Worm (Caenorhabditis elegans): ENCODE data around the gene fbxa-194.

Gene fbxa-194

ce11 chrV:19778608-19779007, at the start of gene fbxa-194:
Gene fbxa-194 (minus strand): TSS chrV:19778708.
- TF ChIP-seq flt-1 (GFP tag; IDR thresholded peaks at IDR 0.05) (no peak), klf-2 (GFP tag; conservative IDR thresholded peaks at IDR 0.05) (no peak), tab-1 (GFP tag; IDR thresholded peaks at IDR 0.05) (no peak), med-1 (GFP tag; optimal IDR thresholded peaks at IDR 0.05; ENCODE audit: insufficient read depth) (no peak), ztf-23 (GFP tag; IDR thresholded peaks at IDR 0.05) (no peak), ztf-29 (GFP tag; IDR thresholded peaks at IDR 0.05) (no peak)

DNA sequence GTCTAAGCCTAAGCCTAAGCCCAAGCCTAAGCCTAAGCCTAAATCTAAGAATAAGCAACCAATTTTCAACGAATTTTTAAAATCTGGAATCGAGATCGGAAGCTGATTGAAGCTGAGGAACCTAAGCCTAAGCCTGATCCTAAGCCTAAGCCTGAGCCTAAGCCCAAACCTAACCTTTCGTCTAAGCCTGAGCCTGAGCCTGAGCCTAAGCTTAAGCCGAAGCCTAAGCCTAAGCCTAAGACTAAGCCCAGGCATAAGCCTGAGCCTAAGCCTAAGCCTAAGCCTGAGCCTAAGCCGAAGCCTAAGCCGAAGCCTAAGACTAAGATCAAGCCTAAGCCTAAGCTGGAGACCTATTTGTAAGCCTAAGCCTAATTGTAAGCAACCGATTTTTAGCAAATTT, 49.0 kb upstream of the fbxa-194 start:
- TF ChIP-seq med-1 (GFP tag; optimal IDR thresholded peaks at IDR 0.05; ENCODE audit: insufficient read depth) (no peak), flt-1 (GFP tag; IDR thresholded peaks at IDR 0.05) (no peak), ztf-29 (GFP tag; IDR thresholded peaks at IDR 0.05) (no peak; the same call in 1 of the 2 replicates), T22C8.4 (GFP tag; IDR thresholded peaks at IDR 0.05) (no peak), cog-1 (tag; optimal IDR thresholded peaks at IDR 0.05) (no peak), ref-1 (GFP tag; conservative IDR thresholded peaks at IDR 0.05) (no peak), klf-2 (GFP tag; conservative IDR thresholded peaks at IDR 0.05) (no peak), tab-1 (GFP tag; IDR thresholded peaks at IDR 0.05) (no peak), ztf-23 (GFP tag; IDR thresholded peaks at IDR 0.05) (no peak)

- TF ChIP-seq tab-1 (GFP tag; IDR thresholded peaks at IDR 0.05) (no peak), ztf-23 (GFP tag; IDR thresholded peaks at IDR 0.05) (no peak), klf-2 (GFP tag; conservative IDR thresholded peaks at IDR 0.05) (no peak), ztf-29 (GFP tag; IDR thresholded peaks at IDR 0.05) (no peak), flt-1 (GFP tag; IDR thresholded peaks at IDR 0.05) (no peak), ref-1 (GFP tag; conservative IDR thresholded peaks at IDR 0.05) (no peak), cog-1 (tag; optimal IDR thresholded peaks at IDR 0.05) (no peak)
Measured at ce11 chrV:19822093-19822492, 43.6 kb upstream of the fbxa-194 start, which contains the start of gene Y116F11B.17. Gene Y116F11B.17 (minus strand): TSS chrV:19822193.

DNA sequence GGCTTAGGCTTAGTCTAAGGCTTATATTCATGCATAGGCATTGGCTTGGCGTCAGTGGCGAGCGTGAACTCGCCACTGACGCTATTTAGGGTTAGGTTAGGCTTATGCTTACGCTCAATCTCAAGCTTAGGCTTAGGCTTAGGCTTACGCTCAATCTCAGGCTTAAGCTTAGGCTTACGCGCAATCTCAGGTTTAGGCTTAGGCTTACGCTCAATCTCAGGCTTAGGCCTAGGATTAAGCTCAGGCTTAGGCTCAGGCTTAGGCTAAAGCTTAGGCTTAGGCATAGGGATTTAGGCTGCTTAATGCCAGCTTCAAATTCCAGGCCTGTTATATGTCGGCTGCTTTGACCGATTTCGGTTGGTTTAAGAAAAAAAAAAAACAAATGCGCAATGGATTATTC, 41.7 kb upstream of the fbxa-194 start:
- TF ChIP-seq klf-2 (GFP tag; conservative IDR thresholded peaks at IDR 0.05) (no peak), tab-1 (GFP tag; IDR thresholded peaks at IDR 0.05) (no peak), med-1 (GFP tag; optimal IDR thresholded peaks at IDR 0.05; ENCODE audit: insufficient read depth) (no peak), ztf-23 (GFP tag; IDR thresholded peaks at IDR 0.05) (no peak), cog-1 (tag; optimal IDR thresholded peaks at IDR 0.05) (no peak), ref-1 (GFP tag; conservative IDR thresholded peaks at IDR 0.05) (no peak), flt-1 (GFP tag; IDR thresholded peaks at IDR 0.05) (no peak), T22C8.4 (GFP tag; IDR thresholded peaks at IDR 0.05) (no peak), ztf-29 (GFP tag; IDR thresholded peaks at IDR 0.05) (no peak)

ce11 chrV:19814833-19815232, 36.3 kb upstream of the fbxa-194 start, which contains the start of gene daf-28:
Gene daf-28 (plus strand): TSS chrV:19815133.
- TF ChIP-seq med-1 (GFP tag; optimal IDR thresholded peaks at IDR 0.05; ENCODE audit: insufficient read depth): no peak
- TF ChIP-seq ztf-23 (GFP tag; IDR thresholded peaks at IDR 0.05): no peak
- TF ChIP-seq klf-2 (GFP tag; conservative IDR thresholded peaks at IDR 0.05): no peak
- no peak for TF ChIP-seq ztf-29 (GFP tag; IDR thresholded peaks at IDR 0.05)

DNA sequence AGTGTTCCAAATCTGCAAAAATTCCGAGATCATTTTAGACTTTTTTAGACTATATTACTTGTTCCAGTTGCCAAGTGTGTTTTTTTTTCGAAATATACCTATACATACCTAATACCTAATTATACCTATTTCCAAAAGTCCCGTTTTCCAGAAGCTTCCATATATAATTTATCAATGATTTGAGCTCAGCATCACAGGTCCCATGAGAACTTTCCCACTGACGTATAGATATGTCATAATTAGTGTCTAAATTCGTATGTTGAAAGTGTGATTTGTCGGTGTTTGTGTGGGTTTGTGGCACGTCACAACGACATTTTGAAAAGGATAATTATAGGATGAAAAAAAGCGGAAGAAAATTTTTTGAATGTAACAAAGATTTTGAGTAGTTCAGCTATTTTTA, 27.0 kb upstream of the fbxa-194 start:
- TF ChIP-seq flt-1 (GFP tag; IDR thresholded peaks at IDR 0.05): no peak
- no peak for TF ChIP-seq cog-1 (tag; optimal IDR thresholded peaks at IDR 0.05)
- TF ChIP-seq T22C8.4 (GFP tag; IDR thresholded peaks at IDR 0.05): no peak
- TF ChIP-seq ref-1 (GFP tag; conservative IDR thresholded peaks at IDR 0.05): no peak
- no peak for TF ChIP-seq klf-2 (GFP tag; conservative IDR thresholded peaks at IDR 0.05)

ce11 chrV:19802797-19803196, 24.3 kb upstream of the fbxa-194 start:
- TF ChIP-seq ref-1 (GFP tag; conservative IDR thresholded peaks at IDR 0.05) (no peak), med-1 (GFP tag; optimal IDR thresholded peaks at IDR 0.05; ENCODE audit: insufficient read depth) (no peak), cog-1 (tag; optimal IDR thresholded peaks at IDR 0.05) (no peak), flt-1 (GFP tag; IDR thresholded peaks at IDR 0.05) (no peak), tab-1 (GFP tag; IDR thresholded peaks at IDR 0.05) (no peak), T22C8.4 (GFP tag; IDR thresholded peaks at IDR 0.05) (no peak), klf-2 (GFP tag; conservative IDR thresholded peaks at IDR 0.05) (no peak), ztf-29 (GFP tag; IDR thresholded peaks at IDR 0.05) (no peak), ztf-23 (GFP tag; IDR thresholded peaks at IDR 0.05) (no peak)

ce11 chrV:19801033-19801432, 22.5 kb upstream of the fbxa-194 start, which contains the start of gene Y116F11B.2:
Gene Y116F11B.2 (minus strand): TSS chrV:19801133.
- TF ChIP-seq ref-1 (GFP tag; conservative IDR thresholded peaks at IDR 0.05): no peak
- TF ChIP-seq ztf-29 (GFP tag; IDR thresholded peaks at IDR 0.05): no peak
- no peak for TF ChIP-seq ztf-23 (GFP tag; IDR thresholded peaks at IDR 0.05)
- TF ChIP-seq klf-2 (GFP tag; conservative IDR thresholded peaks at IDR 0.05): no peak
- TF ChIP-seq tab-1 (GFP tag; IDR thresholded peaks at IDR 0.05): no peak
- no peak for TF ChIP-seq flt-1 (GFP tag; IDR thresholded peaks at IDR 0.05)
- no peak for TF ChIP-seq T22C8.4 (GFP tag; IDR thresholded peaks at IDR 0.05)
- no peak for TF ChIP-seq med-1 (GFP tag; optimal IDR thresholded peaks at IDR 0.05; ENCODE audit: insufficient read depth)
- TF ChIP-seq cog-1 (tag; optimal IDR thresholded peaks at IDR 0.05): no peak

DNA sequence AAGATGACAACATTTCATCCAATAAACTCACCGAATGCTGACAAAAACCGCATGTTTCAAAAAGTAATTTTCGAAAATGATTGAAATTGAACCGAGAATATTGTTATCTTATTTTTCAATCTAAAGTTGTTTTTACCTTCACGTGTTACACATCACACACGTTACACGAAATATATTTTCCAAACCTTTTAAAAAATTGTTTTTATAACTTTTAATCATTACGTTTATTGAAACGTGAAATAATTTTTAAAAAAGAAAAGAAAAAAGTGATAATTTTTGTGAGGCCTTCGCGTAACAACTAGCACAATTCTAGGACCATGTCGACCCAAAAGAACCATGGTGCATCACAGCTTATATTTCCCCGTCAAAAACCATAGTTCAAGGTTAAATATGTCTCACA, 16.4 kb upstream of the fbxa-194 start, which contains the start of gene M162.7:
Gene M162.7, minus strand, starts transcription at position 101 of the 400 bp plus-strand sequence.
- TF ChIP-seq cog-1 (tag; optimal IDR thresholded peaks at IDR 0.05) (no peak), ztf-29 (GFP tag; IDR thresholded peaks at IDR 0.05) (no peak), tab-1 (GFP tag; IDR thresholded peaks at IDR 0.05) (no peak)

DNA sequence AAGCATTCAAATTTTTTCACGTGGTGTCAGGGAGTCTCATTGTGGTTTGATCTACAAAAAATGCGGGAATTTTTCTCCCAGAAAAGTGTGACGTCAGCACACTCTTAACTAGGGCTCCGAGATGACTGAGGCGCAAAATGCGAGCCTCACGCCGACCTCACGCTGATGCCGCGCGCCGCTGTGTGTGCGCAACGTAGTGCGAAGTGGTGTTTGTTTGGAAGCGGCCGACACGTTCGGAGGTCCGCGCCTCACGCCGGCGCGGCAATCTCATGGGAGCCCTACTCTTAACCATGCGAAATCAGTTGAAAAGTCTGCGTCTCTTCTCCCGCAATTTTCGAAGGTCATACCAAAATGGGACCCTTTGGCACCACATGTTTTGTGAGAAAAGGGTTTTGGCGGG, 11.7 kb upstream of the fbxa-194 start:
- TF ChIP-seq cog-1 (tag; optimal IDR thresholded peaks at IDR 0.05) (no peak), ref-1 (GFP tag; conservative IDR thresholded peaks at IDR 0.05) (no peak), tab-1 (GFP tag; IDR thresholded peaks at IDR 0.05) (no peak), flt-1 (GFP tag; IDR thresholded peaks at IDR 0.05) (no peak)

DNA sequence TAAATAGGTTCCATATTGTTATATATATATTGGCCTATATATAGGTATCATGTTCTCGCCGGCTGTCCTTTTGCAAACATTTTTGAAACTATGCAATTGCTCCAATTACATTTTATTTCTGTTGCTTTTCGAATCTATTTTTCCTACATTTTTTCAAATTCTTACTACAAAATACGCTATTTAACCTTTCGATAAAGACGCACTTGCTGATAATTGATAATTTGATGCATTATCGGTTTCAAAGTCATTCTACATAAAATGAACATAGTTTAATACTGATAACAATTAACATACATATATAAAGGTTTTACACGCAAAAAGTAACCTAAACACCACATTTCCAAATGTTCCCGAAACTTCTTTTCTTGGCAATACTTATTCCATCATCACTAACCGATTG, 9.9 kb upstream of the fbxa-194 start, which contains the start of gene clec-258:
Gene clec-258, plus strand, starts transcription at position 81 of the 400 bp plus-strand sequence.
- TF ChIP-seq T22C8.4 (GFP tag; IDR thresholded peaks at IDR 0.05) (no peak), ztf-29 (GFP tag; IDR thresholded peaks at IDR 0.05) (no peak), ref-1 (GFP tag; conservative IDR thresholded peaks at IDR 0.05) (no peak), ztf-23 (GFP tag; IDR thresholded peaks at IDR 0.05) (no peak), klf-2 (GFP tag; conservative IDR thresholded peaks at IDR 0.05) (no peak), cog-1 (tag; optimal IDR thresholded peaks at IDR 0.05) (no peak), tab-1 (GFP tag; IDR thresholded peaks at IDR 0.05) (no peak), med-1 (GFP tag; optimal IDR thresholded peaks at IDR 0.05; ENCODE audit: insufficient read depth) (no peak), flt-1 (GFP tag; IDR thresholded peaks at IDR 0.05) (no peak)

All from whole organism, midembryonic.